Worm (Caenorhabditis elegans) whole organism, young adult: ENCODE results near the gene T26C12.3.

Experiments
- B0019.2 ChIP-seq: fragments of 200-800 bp; sonication (Bioruptor generic); conservative IDR thresholded peaks from 2 replicates; pipeline ENCODE4 v1.3.6; 2022; ENCODE audit warnings: missing genetic modification reagents, missing genetic modification characterization, missing compliant biosample characterization
- C06A6.2 ChIP-seq: fragments of 200-800 bp; sonication (Bioruptor generic); conservative IDR thresholded peaks from 2 replicates; pipeline ENCODE4 v1.3.6; 2022; ENCODE audit warnings: missing genetic modification characterization, missing compliant biosample characterization
- C17E4.6 ChIP-seq: fragments of 200-800 bp; sonication (Bioruptor generic); IDR thresholded peaks from 2 replicates; pipeline ENCODE4 v1.3.6; 2022; ENCODE audit warnings: missing genetic modification reagents, missing genetic modification characterization, missing compliant biosample characterization
- D2030.7 ChIP-seq: fragments of 200-800 bp; sonication (Bioruptor generic); IDR thresholded peaks from 2 replicates; pipeline ENCODE4 v1.3.6; 2022; ENCODE audit warnings: missing genetic modification reagents, missing genetic modification characterization, missing compliant biosample characterization
- F22D6.2 ChIP-seq: sonication (generic microtip); optimal IDR thresholded peaks from 2 replicates; lab custom pipeline; 2016; ENCODE audit warnings: mild to moderate bottlenecking, missing genetic modification characterization, missing compliant biosample characterization
- F33H1.4 ChIP-seq: fragments of 200-800 bp; sonication (Bioruptor generic); IDR thresholded peaks from 2 replicates; pipeline ENCODE4 v1.3.6; 2022; ENCODE audit warnings: missing genetic modification reagents, missing genetic modification characterization, missing compliant biosample characterization
- F39B2.1 ChIP-seq: fragments of 200-800 bp; sonication (Bioruptor generic); IDR thresholded peaks from 2 replicates; pipeline ENCODE4 v1.3.6; 2022; ENCODE audit warnings: missing genetic modification reagents, missing genetic modification characterization, missing compliant biosample characterization
- F55B11.4 ChIP-seq: sonication (generic microtip); optimal IDR thresholded peaks from 2 replicates; lab custom pipeline; 2016; ENCODE audit warnings: missing compliant biosample characterization, missing genetic modification characterization, borderline replicate concordance; ENCODE audit not compliant: insufficient read depth
- K11D2.4 ChIP-seq: fragments of 200-800 bp; sonication (Bioruptor generic); IDR thresholded peaks from 2 replicates; pipeline ENCODE4 v1.3.6; 2022; ENCODE audit warnings: missing genetic modification reagents, missing genetic modification characterization, missing compliant biosample characterization
- Y53F4B.3 ChIP-seq: fragments of 200-800 bp; sonication (Bioruptor generic); IDR thresholded peaks from 2 replicates; pipeline ENCODE4 v1.3.6; 2022; ENCODE audit warnings: missing genetic modification reagents, missing genetic modification characterization, missing compliant biosample characterization
- Y67H2A.10 ChIP-seq: fragments of 200-800 bp; sonication (Bioruptor generic); conservative IDR thresholded peaks from 2 replicates; pipeline ENCODE4 v1.3.6; 2022; ENCODE audit warnings: missing genetic modification reagents, missing genetic modification characterization, missing compliant biosample characterization
- ZK185.1 ChIP-seq: sonication (generic microtip); optimal IDR thresholded peaks from 2 replicates; lab custom pipeline; 2016; ENCODE audit warnings: mild to moderate bottlenecking, missing genetic modification characterization, missing compliant biosample characterization; ENCODE audit not compliant: poor library complexity, severe bottlenecking
- aptf-2 ChIP-seq: fragments of 200-800 bp; sonication (Bioruptor generic); conservative IDR thresholded peaks from 2 replicates; pipeline ENCODE4 v1.3.6; 2022; ENCODE audit warnings: missing genetic modification reagents, missing genetic modification characterization, missing compliant biosample characterization
- atf-7 ChIP-seq: sonication (generic microtip); optimal IDR thresholded peaks from 2 replicates; lab custom pipeline; 2017; ENCODE audit warnings: mild to moderate bottlenecking, missing genetic modification characterization, missing compliant biosample characterization
- athp-1 ChIP-seq: sonication (generic microtip); optimal IDR thresholded peaks from 2 replicates; lab custom pipeline; 2017; ENCODE audit warnings: mild to moderate bottlenecking, missing genetic modification characterization, missing compliant biosample characterization
- bed-1 ChIP-seq: fragments of 200-800 bp; sonication (Bioruptor generic); IDR thresholded peaks from 2 replicates; pipeline ENCODE4 v1.3.6; 2022; ENCODE audit warnings: missing genetic modification reagents, missing genetic modification characterization, missing compliant biosample characterization
- bed-2 ChIP-seq: fragments of 200-800 bp; sonication (Bioruptor generic); IDR thresholded peaks from 2 replicates; pipeline ENCODE4 v1.3.6; 2022; ENCODE audit warnings: missing genetic modification reagents, missing genetic modification characterization, missing compliant biosample characterization
- cebp-1 ChIP-seq, 2 experiments: fragments of 200-800 bp in 1 of 2; sonication (Bioruptor generic) in 1 of 2; sonication (generic microtip) in 1 of 2; IDR thresholded peaks in 1 of 2; optimal IDR thresholded peaks in 1 of 2; 2 replicates each; pipeline versions ENCODE4 v1.3.6 to Lab custom; 2017 to 2022; ENCODE audit warnings: missing compliant biosample characterization in 2 of 2, missing genetic modification characterization in 2 of 2, mild to moderate bottlenecking in 1 of 2, missing genetic modification reagents in 1 of 2, moderate library complexity in 1 of 2
- ceh-100 ChIP-seq: fragments of 200-800 bp; sonication (Bioruptor generic); IDR thresholded peaks from 2 replicates; pipeline ENCODE4 v1.3.6; 2022; ENCODE audit warnings: missing genetic modification reagents, missing genetic modification characterization, missing compliant biosample characterization
- ceh-27 ChIP-seq: fragments of 200-800 bp; sonication (Bioruptor generic); optimal IDR thresholded peaks from 2 replicates; lab custom pipeline; 2018; ENCODE audit warnings: mild to moderate bottlenecking, missing genetic modification characterization, moderate library complexity, missing compliant biosample characterization
- ceh-91 ChIP-seq: fragments of 200-800 bp; sonication (Bioruptor generic); IDR thresholded peaks from 2 replicates; pipeline ENCODE4 v1.3.6; 2022; ENCODE audit warnings: missing genetic modification reagents, missing genetic modification characterization, missing compliant biosample characterization
- dpl-1 ChIP-seq: fragments of 150-350 bp; optimal IDR thresholded peaks from 2 replicates; lab custom pipeline; 2014; ENCODE audit warnings: missing biosample characterization, missing genetic modification reagents, missing genetic modification characterization
- egrh-3 ChIP-seq: fragments of 200-800 bp; sonication (Bioruptor generic); IDR thresholded peaks from 2 replicates; pipeline ENCODE4 v1.3.6; 2022; ENCODE audit warnings: missing genetic modification reagents, missing genetic modification characterization, missing compliant biosample characterization
- fkh-3 ChIP-seq: sonication (generic microtip); optimal IDR thresholded peaks from 2 replicates; lab custom pipeline; 2016; ENCODE audit warnings: mild to moderate bottlenecking, missing genetic modification characterization, missing compliant biosample characterization
- gei-17 ChIP-seq: fragments of 200-800 bp; sonication (Bioruptor generic); optimal IDR thresholded peaks from 2 replicates; lab custom pipeline; 2018; ENCODE audit warnings: mild to moderate bottlenecking, missing genetic modification characterization, missing compliant biosample characterization
- hmg-1.2 ChIP-seq: fragments of 200-800 bp; sonication (Bioruptor generic); IDR thresholded peaks from 2 replicates; pipeline ENCODE4 v1.3.6; 2022; ENCODE audit warnings: missing genetic modification reagents, missing genetic modification characterization, missing compliant biosample characterization
- hrde-1 ChIP-seq: sonication (generic microtip); optimal IDR thresholded peaks from 2 replicates; lab custom pipeline; 2016; ENCODE audit warnings: missing genetic modification characterization, mild to moderate bottlenecking, missing compliant biosample characterization, moderate library complexity, missing genotype, missing genetic modification reagents, borderline replicate concordance
- lag-1 ChIP-seq: fragments of 200-800 bp; sonication (Bioruptor generic); IDR thresholded peaks from 2 replicates; pipeline ENCODE4 v1.3.6; 2022; ENCODE audit warnings: missing genetic modification reagents, missing genetic modification characterization, missing compliant biosample characterization
- let-526 ChIP-seq: fragments of 200-800 bp; sonication (Bioruptor generic); IDR thresholded peaks from 2 replicates; pipeline ENCODE4 v1.3.6; 2022; ENCODE audit warnings: missing genetic modification reagents, missing genetic modification characterization, missing compliant biosample characterization
- lin-35 ChIP-seq, 3 experiments: fragments of 150-350 bp in 2 of 3; sonication (generic microtip) in 1 of 3; optimal IDR thresholded peaks; 2 replicates each; lab custom pipeline; 2014 to 2018; ENCODE audit warnings: missing biosample characterization in 3 of 3, missing genetic modification characterization in 3 of 3, missing genetic modification reagents in 3 of 3
- lsl-1 ChIP-seq: fragments of 200-800 bp; sonication (Bioruptor generic); optimal IDR thresholded peaks from 2 replicates; lab custom pipeline; 2018; ENCODE audit warnings: mild to moderate bottlenecking, missing genetic modification characterization, moderate library complexity, missing compliant biosample characterization
- lsy-27 ChIP-seq: sonication (generic microtip); optimal IDR thresholded peaks from 2 replicates; lab custom pipeline; 2017; ENCODE audit warnings: missing genetic modification characterization, mild to moderate bottlenecking, missing compliant biosample characterization, antibody characterized with exemption, missing genotype, borderline replicate concordance; ENCODE audit not compliant: insufficient read depth
- madf-10 ChIP-seq: sonication (generic microtip); optimal IDR thresholded peaks from 2 replicates; lab custom pipeline; 2016; ENCODE audit warnings: mild to moderate bottlenecking, missing genetic modification characterization, missing compliant biosample characterization
- madf-6 ChIP-seq: fragments of 200-800 bp; sonication (Bioruptor generic); IDR thresholded peaks from 2 replicates; pipeline ENCODE4 v1.3.6; 2022; ENCODE audit warnings: missing genetic modification reagents, missing genetic modification characterization, missing compliant biosample characterization
- nhr-120 ChIP-seq: fragments of 200-800 bp; sonication (Bioruptor generic); IDR thresholded peaks from 2 replicates; pipeline ENCODE4 v1.3.6; 2022; ENCODE audit warnings: missing genetic modification characterization, missing compliant biosample characterization
- rcor-1 ChIP-seq: fragments of 200-800 bp; sonication (Bioruptor generic); IDR thresholded peaks from 2 replicates; pipeline ENCODE4 v1.3.6; 2022; ENCODE audit warnings: missing genetic modification reagents, missing genetic modification characterization, missing compliant biosample characterization
- sea-2 ChIP-seq: fragments of 200-800 bp; sonication (Bioruptor generic); IDR thresholded peaks from 2 replicates; pipeline ENCODE4 v1.3.6; 2022; ENCODE audit warnings: missing genetic modification characterization, missing compliant biosample characterization
- sptf-2 ChIP-seq: fragments of 200-800 bp; sonication (Bioruptor generic); optimal IDR thresholded peaks from 2 replicates; lab custom pipeline; 2018; ENCODE audit warnings: mild to moderate bottlenecking, missing genetic modification characterization, missing compliant biosample characterization
- tbp1 ChIP-seq: fragments of 200-800 bp; sonication (Bioruptor generic); optimal IDR thresholded peaks from 2 replicates; lab custom pipeline; 2018; ENCODE audit warnings: mild to moderate bottlenecking, missing genetic modification characterization, missing compliant biosample characterization
- tlf-1 ChIP-seq: fragments of 200-800 bp; sonication (Bioruptor generic); optimal IDR thresholded peaks from 2 replicates; lab custom pipeline; 2018; ENCODE audit warnings: mild to moderate bottlenecking, missing genetic modification characterization, missing compliant biosample characterization
- unc-130 ChIP-seq: sonication (generic microtip); optimal IDR thresholded peaks from 2 replicates; lab custom pipeline; 2016; ENCODE audit warnings: missing genetic modification reagents, missing genetic modification characterization, missing compliant biosample characterization
- ztf-28 ChIP-seq: fragments of 200-800 bp; sonication (Bioruptor generic); IDR thresholded peaks from 2 replicates; pipeline ENCODE4 v1.3.6; 2022; ENCODE audit warnings: missing genetic modification reagents, missing genetic modification characterization, missing compliant biosample characterization

T26C12.3 gene

ce11 chrIV:3273295-3273694 lies at the start of gene T26C12.3:
T26C12.3 (minus strand) TSS chrIV:3273395.
- TF ChIP-seq F55B11.4 (tag; lab: Kevin White, UChicago) (no peak), lag-1 (GFP tag; lab: Robert Waterston, UW) (no peak), Y53F4B.3 (GFP tag; lab: Robert Waterston, UW) (no peak), sptf-2 (GFP tag; lab: Kevin White, UChicago) (no peak), lsy-27 (tag; lab: Kevin White, UChicago) (no peak), F22D6.2 (no peak), ceh-91 (GFP tag; lab: Robert Waterston, UW) (no peak), ceh-100 (GFP tag; lab: Robert Waterston, UW) (no peak), fkh-3 (tag; lab: Kevin White, UChicago) (no peak)

- TF ChIP-seq egrh-3 (GFP tag; lab: Robert Waterston, UW) = peak; percentile 81
These were observed 47.6 kb upstream of the T26C12.3 start for ce11 chrIV:3320778-3321177.

- TF ChIP-seq hmg-1.2 (GFP tag; lab: Robert Waterston, UW) = peak; percentile 45; the same call in 1 of the 2 replicates
These were observed 40.9 kb upstream of the T26C12.3 start for ce11 chrIV:3314099-3314498.

ce11 chrIV:3313311-3313710 lies 40.1 kb upstream of the T26C12.3 start:
- TF ChIP-seq lsl-1 (GFP tag; lab: Kevin White, UChicago) = peak; percentile 85
- peak; percentile 83; the same call in 1 of the 2 replicates for TF ChIP-seq F39B2.1 (GFP tag; lab: Robert Waterston, UW)
- TF ChIP-seq sea-2 (GFP tag; lab: Robert Waterston, UW) = peak; percentile 89
- TF ChIP-seq dpl-1 (GFP tag; lab: Kevin White, UChicago) = peak; percentile 12
- TF ChIP-seq cebp-1 (GFP tag; IDR thresholded peaks at IDR 0.05; lab: Robert Waterston, UW) = peak; percentile 92
- peak; percentile 81 for TF ChIP-seq cebp-1 (tag; optimal IDR thresholded peaks at IDR 0.05; lab: Kevin White, UChicago)
- TF ChIP-seq C06A6.2 (GFP tag; lab: Robert Waterston, UW) = peak; percentile 96
- peak; percentile 91 for TF ChIP-seq ceh-100 (GFP tag; lab: Robert Waterston, UW)
- peak; percentile 39 for TF ChIP-seq ZK185.1
- peak; percentile 62 for TF ChIP-seq atf-7 (tag; lab: Kevin White, UChicago)
- TF ChIP-seq bed-1 (GFP tag; lab: Robert Waterston, UW) = 0 out of 2 replicates have a peak, but pooled peaks have one; percentile 41
- TF ChIP-seq unc-130 (GFP tag; lab: Kevin White, UChicago) = peak; percentile 71
- TF ChIP-seq lin-35 (GFP tag; optimal IDR thresholded peaks at IDR 0.05; lab: Kevin White, UChicago) = peak in 1 of 3 experiments; percentile 68
- peak; percentile 84; the same call in 1 of the 2 replicates for TF ChIP-seq let-526 (GFP tag; lab: Robert Waterston, UW)
- TF ChIP-seq athp-1 (tag; lab: Kevin White, UChicago) = peak; percentile 2
- peak; percentile 96 for TF ChIP-seq F33H1.4
- TF ChIP-seq ceh-27 (GFP tag; lab: Kevin White, UChicago) = peak; percentile 54
- peak; percentile 98 for TF ChIP-seq madf-6 (GFP tag; lab: Robert Waterston, UW)
- peak; percentile 97 for TF ChIP-seq K11D2.4
- peak; percentile 51 for TF ChIP-seq gei-17
- peak; percentile 95 for TF ChIP-seq bed-2 (GFP tag; lab: Robert Waterston, UW)
- TF ChIP-seq B0019.2 (GFP tag; lab: Robert Waterston, UW) = peak; percentile 93
- peak; percentile 95 for TF ChIP-seq D2030.7 (GFP tag; lab: Robert Waterston, UW)
- peak; percentile 59 for TF ChIP-seq tbp1 (GFP tag; lab: Kevin White, UChicago)
- peak; percentile 94 for TF ChIP-seq C17E4.6
- peak; percentile 58 for TF ChIP-seq aptf-2 (GFP tag; lab: Robert Waterston, UW)
- TF ChIP-seq Y67H2A.10 (GFP tag; lab: Robert Waterston, UW) = peak; percentile 88
- peak; percentile 97 for TF ChIP-seq rcor-1
- TF ChIP-seq hrde-1 (tag; lab: Kevin White, UChicago) = peak; percentile 9
- peak; percentile 35 for TF ChIP-seq madf-10
- TF ChIP-seq nhr-120 (GFP tag; lab: Robert Waterston, UW) = peak; percentile 92
- TF ChIP-seq tlf-1 (GFP tag; lab: Kevin White, UChicago) = peak; percentile 92
- peak; percentile 97 for TF ChIP-seq ztf-28 (GFP tag; lab: Robert Waterston, UW)
